Worm (Caenorhabditis elegans) whole organism, young adult: ENCODE measurements around the gene C03B1.13.
A peak's percentile ranks its signal among the peaks of the same experiment; 100 is the strongest.

Source experiments
- B0019.2 ChIP-seq: fragments of 200-800 bp; sonication (Bioruptor generic); conservative IDR thresholded peaks from 2 replicates; pipeline ENCODE4 v1.3.6; 2022; ENCODE audit warnings: missing genetic modification reagents, missing genetic modification characterization, missing compliant biosample characterization
- B0035.1 ChIP-seq: sonication (generic microtip); optimal IDR thresholded peaks from 2 replicates; lab custom pipeline; 2016; ENCODE audit warnings: missing genetic modification characterization, mild to moderate bottlenecking, missing compliant biosample characterization, missing genotype, missing genetic modification reagents
- B0261.1 ChIP-seq: sonication (generic microtip); optimal IDR thresholded peaks from 2 replicates; lab custom pipeline; 2016; ENCODE audit warnings: mild to moderate bottlenecking, missing genetic modification characterization, moderate library complexity, missing compliant biosample characterization
- D2030.7 ChIP-seq: fragments of 200-800 bp; sonication (Bioruptor generic); IDR thresholded peaks from 2 replicates; pipeline ENCODE4 v1.3.6; 2022; ENCODE audit warnings: missing genetic modification reagents, missing genetic modification characterization, missing compliant biosample characterization
- F10E7.11 ChIP-seq: sonication (generic microtip); optimal IDR thresholded peaks from 2 replicates; lab custom pipeline; 2017; ENCODE audit warnings: mild to moderate bottlenecking, missing genetic modification characterization, moderate library complexity, missing compliant biosample characterization
- F37B4.10 ChIP-seq: fragments of 200-800 bp; sonication (Bioruptor generic); IDR thresholded peaks from 2 replicates; pipeline ENCODE4 v1.3.6; 2022; ENCODE audit warnings: missing genetic modification characterization, missing compliant biosample characterization
- F39B2.1 ChIP-seq: fragments of 200-800 bp; sonication (Bioruptor generic); IDR thresholded peaks from 2 replicates; pipeline ENCODE4 v1.3.6; 2022; ENCODE audit warnings: missing genetic modification reagents, missing genetic modification characterization, missing compliant biosample characterization
- Y53F4B.3 ChIP-seq: fragments of 200-800 bp; sonication (Bioruptor generic); IDR thresholded peaks from 2 replicates; pipeline ENCODE4 v1.3.6; 2022; ENCODE audit warnings: missing genetic modification reagents, missing genetic modification characterization, missing compliant biosample characterization
- Y53G8AR.9 ChIP-seq: fragments of 200-800 bp; sonication (Bioruptor generic); conservative IDR thresholded peaks from 2 replicates; pipeline ENCODE4 v1.3.6; 2022; ENCODE audit warnings: missing genetic modification reagents, missing genetic modification characterization, missing compliant biosample characterization
- Y56A3A.18 ChIP-seq: fragments of 200-800 bp; sonication (Bioruptor generic); IDR thresholded peaks from 2 replicates; pipeline ENCODE4 v1.3.6; 2022; ENCODE audit warnings: missing genetic modification reagents, missing genetic modification characterization, missing compliant biosample characterization
- Y67H2A.10 ChIP-seq: fragments of 200-800 bp; sonication (Bioruptor generic); conservative IDR thresholded peaks from 2 replicates; pipeline ENCODE4 v1.3.6; 2022; ENCODE audit warnings: missing genetic modification reagents, missing genetic modification characterization, missing compliant biosample characterization
- Y79H2A.3 ChIP-seq: fragments of 200-800 bp; sonication (Bioruptor generic); conservative IDR thresholded peaks from 2 replicates; pipeline ENCODE4 v1.3.6; 2022; ENCODE audit warnings: missing genetic modification reagents, missing genetic modification characterization, missing compliant biosample characterization
- ama-1 ChIP-seq, 3 experiments: fragments of 150-350 bp in 1 of 3; sonication (generic microtip) in 2 of 3; optimal IDR thresholded peaks; 2 replicates each; lab custom pipeline; 2014 to 2018; ENCODE audit warnings: missing biosample characterization in 2 of 3, missing genetic modification characterization in 2 of 3, missing genetic modification reagents in 2 of 3
- aptf-3 ChIP-seq: fragments of 200-800 bp; sonication (Bioruptor generic); IDR thresholded peaks from 2 replicates; pipeline ENCODE4 v1.3.6; 2022; ENCODE audit warnings: missing genetic modification characterization, missing compliant biosample characterization
- attf-6 ChIP-seq: fragments of 200-800 bp; sonication (Bioruptor generic); IDR thresholded peaks from 2 replicates; pipeline ENCODE4 v1.3.6; 2022; ENCODE audit warnings: missing genetic modification reagents, missing genetic modification characterization, missing compliant biosample characterization
- ceh-100 ChIP-seq: fragments of 200-800 bp; sonication (Bioruptor generic); IDR thresholded peaks from 2 replicates; pipeline ENCODE4 v1.3.6; 2022; ENCODE audit warnings: missing genetic modification reagents, missing genetic modification characterization, missing compliant biosample characterization
- ceh-40 ChIP-seq: fragments of 200-800 bp; sonication (Bioruptor generic); IDR thresholded peaks from 2 replicates; pipeline ENCODE4 v1.3.6; 2022; ENCODE audit warnings: missing genetic modification characterization, missing compliant biosample characterization
- ceh-58 ChIP-seq: fragments of 200-800 bp; sonication (Bioruptor generic); IDR thresholded peaks from 2 replicates; pipeline ENCODE4 v1.3.6; 2022; ENCODE audit warnings: missing genetic modification characterization, missing compliant biosample characterization
- ceh-91 ChIP-seq: fragments of 200-800 bp; sonication (Bioruptor generic); IDR thresholded peaks from 2 replicates; pipeline ENCODE4 v1.3.6; 2022; ENCODE audit warnings: missing genetic modification reagents, missing genetic modification characterization, missing compliant biosample characterization
- chd-7 ChIP-seq: sonication (generic microtip); optimal IDR thresholded peaks from 2 replicates; lab custom pipeline; 2016; ENCODE audit warnings: mild to moderate bottlenecking, missing genetic modification characterization, moderate library complexity, missing compliant biosample characterization
- egl-18 ChIP-seq: fragments of 200-800 bp; sonication (Bioruptor generic); IDR thresholded peaks from 2 replicates; pipeline ENCODE4 v1.3.6; 2022; ENCODE audit warnings: missing genetic modification reagents, missing genetic modification characterization, missing compliant biosample characterization
- ets-4 ChIP-seq: fragments of 200-800 bp; sonication (Bioruptor generic); optimal IDR thresholded peaks from 2 replicates; lab custom pipeline; 2018; ENCODE audit warnings: mild to moderate bottlenecking, missing genetic modification characterization, missing compliant biosample characterization
- fkh-3 ChIP-seq: sonication (generic microtip); optimal IDR thresholded peaks from 2 replicates; lab custom pipeline; 2016; ENCODE audit warnings: mild to moderate bottlenecking, missing genetic modification characterization, missing compliant biosample characterization
- hlh-26 ChIP-seq: fragments of 200-800 bp; sonication (Bioruptor generic); conservative IDR thresholded peaks from 2 replicates; pipeline ENCODE4 v1.3.6; 2022; ENCODE audit warnings: missing genetic modification reagents, missing genetic modification characterization, missing compliant biosample characterization
- lag-1 ChIP-seq: fragments of 200-800 bp; sonication (Bioruptor generic); IDR thresholded peaks from 2 replicates; pipeline ENCODE4 v1.3.6; 2022; ENCODE audit warnings: missing genetic modification reagents, missing genetic modification characterization, missing compliant biosample characterization
- let-526 ChIP-seq: fragments of 200-800 bp; sonication (Bioruptor generic); IDR thresholded peaks from 2 replicates; pipeline ENCODE4 v1.3.6; 2022; ENCODE audit warnings: missing genetic modification reagents, missing genetic modification characterization, missing compliant biosample characterization
- let-607 ChIP-seq, 2 experiments: fragments of 200-800 bp in 1 of 2; sonication (Bioruptor generic) in 1 of 2; sonication (generic microtip) in 1 of 2; optimal IDR thresholded peaks; 2 replicates each; lab custom pipeline; 2016 to 2018; ENCODE audit warnings: mild to moderate bottlenecking in 2 of 2, missing compliant biosample characterization in 2 of 2, missing genetic modification characterization in 2 of 2, moderate library complexity in 2 of 2, missing genotype in 1 of 2
- lin-35 ChIP-seq, 3 experiments: fragments of 150-350 bp in 2 of 3; sonication (generic microtip) in 1 of 3; optimal IDR thresholded peaks; 2 replicates each; lab custom pipeline; 2014 to 2018; ENCODE audit warnings: missing biosample characterization in 3 of 3, missing genetic modification characterization in 3 of 3, missing genetic modification reagents in 3 of 3
- lin-40 ChIP-seq: sonication (generic microtip); optimal IDR thresholded peaks from 2 replicates; lab custom pipeline; 2016; ENCODE audit warnings: missing genetic modification characterization, mild to moderate bottlenecking, missing compliant biosample characterization, missing genotype, missing genetic modification reagents
- lir-1 ChIP-seq: fragments of 200-800 bp; sonication (Bioruptor generic); conservative IDR thresholded peaks from 2 replicates; pipeline ENCODE4 v1.3.6; 2022; ENCODE audit warnings: missing genetic modification reagents, missing genetic modification characterization, missing compliant biosample characterization
- lsl-1 ChIP-seq: fragments of 200-800 bp; sonication (Bioruptor generic); optimal IDR thresholded peaks from 2 replicates; lab custom pipeline; 2018; ENCODE audit warnings: mild to moderate bottlenecking, missing genetic modification characterization, moderate library complexity, missing compliant biosample characterization
- madf-3 ChIP-seq: fragments of 200-800 bp; sonication (Bioruptor generic); IDR thresholded peaks from 2 replicates; pipeline ENCODE4 v1.3.6; 2022; ENCODE audit warnings: missing genetic modification reagents, missing genetic modification characterization, missing compliant biosample characterization
- mes-4 ChIP-seq: sonication (generic microtip); optimal IDR thresholded peaks from 2 replicates; lab custom pipeline; 2016; ENCODE audit warnings: missing genotype, missing genetic modification characterization, missing compliant biosample characterization
- nfya-2 ChIP-seq: fragments of 200-800 bp; sonication (Bioruptor generic); IDR thresholded peaks from 2 replicates; pipeline ENCODE4 v1.3.6; 2022; ENCODE audit warnings: missing genetic modification reagents, missing genetic modification characterization, missing compliant biosample characterization
- nhr-179 ChIP-seq: sonication (generic microtip); optimal IDR thresholded peaks from 2 replicates; lab custom pipeline; 2016; ENCODE audit warnings: mild to moderate bottlenecking, missing genetic modification characterization, missing compliant biosample characterization
- pbrm-1 ChIP-seq: fragments of 200-800 bp; sonication (Bioruptor generic); IDR thresholded peaks from 2 replicates; pipeline ENCODE4 v1.3.6; 2022; ENCODE audit warnings: missing genetic modification reagents, missing genetic modification characterization, missing compliant biosample characterization
- rcor-1 ChIP-seq: fragments of 200-800 bp; sonication (Bioruptor generic); IDR thresholded peaks from 2 replicates; pipeline ENCODE4 v1.3.6; 2022; ENCODE audit warnings: missing genetic modification reagents, missing genetic modification characterization, missing compliant biosample characterization
- rpc-1 ChIP-seq, 2 experiments: fragments of 150-350 bp in 1 of 2; sonication (generic microtip) in 1 of 2; optimal IDR thresholded peaks; 2 replicates each; lab custom pipeline; 2014 to 2018; ENCODE audit warnings: missing biosample characterization in 1 of 2, missing genetic modification characterization in 1 of 2, missing genetic modification reagents in 1 of 2, missing genotype in 1 of 2
- sdz-38 ChIP-seq: sonication (generic microtip); optimal IDR thresholded peaks from 2 replicates; lab custom pipeline; 2016; ENCODE audit warnings: missing genotype, missing genetic modification characterization, missing compliant biosample characterization
- somi-1 ChIP-seq: fragments of 200-800 bp; sonication (Bioruptor generic); optimal IDR thresholded peaks from 2 replicates; lab custom pipeline; 2018; ENCODE audit warnings: mild to moderate bottlenecking, missing genetic modification characterization, missing compliant biosample characterization
- sptf-2 ChIP-seq: fragments of 200-800 bp; sonication (Bioruptor generic); optimal IDR thresholded peaks from 2 replicates; lab custom pipeline; 2018; ENCODE audit warnings: mild to moderate bottlenecking, missing genetic modification characterization, missing compliant biosample characterization
- tbx-9 ChIP-seq: sonication (generic microtip); optimal IDR thresholded peaks from 2 replicates; lab custom pipeline; 2016; ENCODE audit warnings: borderline replicate concordance, missing genetic modification characterization, inconsistent platforms, missing compliant biosample characterization
- zfh-2 ChIP-seq: fragments of 200-800 bp; sonication (Bioruptor generic); conservative IDR thresholded peaks from 2 replicates; pipeline ENCODE4 v1.3.6; 2022; ENCODE audit warnings: missing genetic modification reagents, missing genetic modification characterization, missing compliant biosample characterization
- zim-3 ChIP-seq: sonication (generic microtip); optimal IDR thresholded peaks from 2 replicates; lab custom pipeline; 2017; ENCODE audit warnings: mild to moderate bottlenecking, missing genetic modification characterization, moderate library complexity, missing compliant biosample characterization
- ztf-18 ChIP-seq: sonication (generic microtip); optimal IDR thresholded peaks from 2 replicates; lab custom pipeline; 2016; ENCODE audit warnings: missing genotype, mild to moderate bottlenecking, missing genetic modification characterization, missing compliant biosample characterization
- ztf-3 ChIP-seq: fragments of 200-800 bp; sonication (Bioruptor generic); optimal IDR thresholded peaks from 2 replicates; lab custom pipeline; 2018; ENCODE audit warnings: mild to moderate bottlenecking, missing genetic modification characterization, missing compliant biosample characterization
- ztf-6 ChIP-seq: fragments of 200-800 bp; sonication (Bioruptor generic); IDR thresholded peaks from 2 replicates; pipeline ENCODE4 v1.3.6; 2022; ENCODE audit warnings: missing genetic modification reagents, missing genetic modification characterization, missing compliant biosample characterization

Gene C03B1.13

ce11 chrX:6286154-6286553 lies 51.7 kb downstream of the C03B1.13 start (continued):
- TF ChIP-seq rpc-1 (optimal IDR thresholded peaks at IDR 0.05; lab: Kevin White, UChicago) (peak; percentile 97), rpc-1 (tag; optimal IDR thresholded peaks at IDR 0.05; lab: Kevin White, UChicago) (peak; percentile 100), nhr-179 (tag; lab: Kevin White, UChicago) (no peak), ztf-18 (tag; lab: Kevin White, UChicago) (peak; percentile 69), B0019.2 (GFP tag; lab: Robert Waterston, UW) (no peak), ceh-91 (GFP tag; lab: Robert Waterston, UW) (no peak), mes-4 (tag; lab: Kevin White, UChicago) (peak; percentile 43), pbrm-1 (GFP tag; lab: Robert Waterston, UW) (peak; percentile 76), ceh-40 (0 out of 2 replicates have a peak, but pooled peaks have one; percentile 81), Y53G8AR.9 (GFP tag; lab: Robert Waterston, UW) (no peak), sptf-2 (GFP tag; lab: Kevin White, UChicago) (peak; percentile 75), lag-1 (GFP tag; lab: Robert Waterston, UW) (no peak), F37B4.10 (GFP tag; lab: Robert Waterston, UW) (no peak), B0261.1 (peak; percentile 82), Y56A3A.18 (GFP tag; lab: Robert Waterston, UW) (peak; percentile 79), ets-4 (GFP tag; lab: Kevin White, UChicago) (no peak), chd-7 (tag; lab: Kevin White, UChicago) (peak; percentile 69), F10E7.11 (tag; lab: Kevin White, UChicago) (no peak), Y53F4B.3 (GFP tag; lab: Robert Waterston, UW) (no peak), hlh-26 (no peak), B0035.1 (tag; lab: Kevin White, UChicago) (peak; percentile 37), zfh-2 (GFP tag; lab: Robert Waterston, UW) (no peak), sdz-38 (tag; lab: Kevin White, UChicago) (no peak), lsl-1 (GFP tag; lab: Kevin White, UChicago) (peak; percentile 3), let-526 (GFP tag; lab: Robert Waterston, UW) (0 out of 2 replicates have a peak, but pooled peaks have one; percentile 22), F39B2.1 (GFP tag; lab: Robert Waterston, UW) (no peak), lir-1 (GFP tag; lab: Robert Waterston, UW) (no peak), ceh-58 (no peak), rcor-1 (GFP tag; lab: Robert Waterston, UW) (peak; percentile 60; the same call in 1 of the 2 replicates), let-607 (tag; optimal IDR thresholded peaks at IDR 0.05; lab: Kevin White, UChicago) (peak in 1 of 2 experiments; percentile 48), nfya-2 (no peak), D2030.7 (GFP tag; lab: Robert Waterston, UW) (peak; percentile 72), Y79H2A.3 (GFP tag; lab: Robert Waterston, UW) (0 out of 2 replicates have a peak, but pooled peaks have one; percentile 55), ama-1 (optimal IDR thresholded peaks at IDR 0.05; lab: Kevin White, UChicago) (no peak), ama-1 (GFP tag; optimal IDR thresholded peaks at IDR 0.05; lab: Kevin White, UChicago) (peak; percentile 67 to 84), madf-3 (GFP tag; lab: Robert Waterston, UW) (0 out of 2 replicates have a peak, but pooled peaks have one; percentile 49), egl-18 (GFP tag; lab: Robert Waterston, UW) (0 out of 2 replicates have a peak, but pooled peaks have one; percentile 42), aptf-3 (0 out of 2 replicates have a peak, but pooled peaks have one; percentile 24), ztf-3 (no peak), zim-3 (tag; lab: Kevin White, UChicago) (peak; percentile 19), somi-1 (GFP tag; lab: Kevin White, UChicago) (peak; percentile 79), ceh-100 (peak; percentile 48), lin-40 (tag; lab: Kevin White, UChicago) (no peak), Y67H2A.10 (0 out of 2 replicates have a peak, but pooled peaks have one; percentile 16), lin-35 (GFP tag; optimal IDR thresholded peaks at IDR 0.05; lab: Kevin White, UChicago) (peak in 1 of 3 experiments; percentile 46), fkh-3 (tag; lab: Kevin White, UChicago) (peak; percentile 66), tbx-9 (tag; lab: Kevin White, UChicago) (no peak), attf-6 (GFP tag; lab: Robert Waterston, UW) (peak; percentile 60; the same call in 1 of the 2 replicates), ztf-6 (GFP tag; lab: Robert Waterston, UW) (no peak)
